Worm (Caenorhabditis elegans) whole organism, L4 larva: ENCODE measurements around the gene emb-27.

Experiments used
- T20F7.1 ChIP-seq: fragments of 200-800 bp; sonication (Bioruptor generic); optimal IDR thresholded peaks from 2 replicates; lab custom pipeline; 2018; ENCODE audit warnings: mild to moderate bottlenecking, missing genetic modification characterization, missing compliant biosample characterization
- Y48G9A.11 ChIP-seq: fragments of 200-800 bp; sonication (Bioruptor generic); IDR thresholded peaks from 2 replicates; pipeline ENCODE4 v1.3.6; 2022; ENCODE audit warnings: missing genetic modification reagents, missing genetic modification characterization, missing compliant biosample characterization
- Y5F2A.4 ChIP-seq: fragments of 200-800 bp; sonication (Bioruptor generic); optimal IDR thresholded peaks from 2 replicates; lab custom pipeline; 2018; ENCODE audit warnings: mild to moderate bottlenecking, missing genetic modification characterization, missing compliant biosample characterization
- ceh-32 ChIP-seq: sonication (generic microtip); optimal IDR thresholded peaks from 2 replicates; lab custom pipeline; 2016; ENCODE audit warnings: mild to moderate bottlenecking, missing genetic modification characterization, missing compliant biosample characterization; ENCODE audit not compliant: poor library complexity
- ceh-62 ChIP-seq: sonication (generic microtip); optimal IDR thresholded peaks from 2 replicates; lab custom pipeline; 2017; ENCODE audit warnings: missing biosample characterization, missing genetic modification characterization
- ceh-82 ChIP-seq: sonication (generic microtip); optimal IDR thresholded peaks from 2 replicates; lab custom pipeline; 2017; ENCODE audit warnings: missing biosample characterization, missing genetic modification characterization
- cey-2 ChIP-seq: sonication (generic microtip); optimal IDR thresholded peaks from 3 replicates; lab custom pipeline; 2017; ENCODE audit warnings: missing genetic modification characterization, mild to moderate bottlenecking, missing compliant biosample characterization, antibody characterized with exemption, borderline replicate concordance; ENCODE audit not compliant: insufficient read depth
- daf-16 ChIP-seq, 3 experiments: sonication (generic microtip); optimal IDR thresholded peaks; 2 replicates each; lab custom pipeline; 2016 to 2017; ENCODE audit warnings: missing genetic modification characterization in 3 of 3, missing genetic modification reagents in 3 of 3, mild to moderate bottlenecking in 2 of 3, missing compliant biosample characterization in 2 of 3, missing biosample characterization in 1 of 3, moderate library complexity in 1 of 3
- daf-8 ChIP-seq: fragments of 200-800 bp; sonication (Bioruptor generic); IDR thresholded peaks from 2 replicates; pipeline ENCODE4 v1.3.6; 2022; ENCODE audit warnings: missing genetic modification characterization, missing compliant biosample characterization
- dmd-6 ChIP-seq: fragments of 200-800 bp; sonication (Bioruptor generic); IDR thresholded peaks from 2 replicates; pipeline ENCODE4 v1.3.6; 2022; ENCODE audit warnings: missing genetic modification reagents, missing genetic modification characterization, missing compliant biosample characterization
- dpl-1 ChIP-seq: fragments of 150-350 bp; optimal IDR thresholded peaks from 2 replicates; lab custom pipeline; 2014; ENCODE audit warnings: missing biosample characterization, missing genetic modification reagents, missing genetic modification characterization
- fkh-10 ChIP-seq: fragments of 150-350 bp; optimal IDR thresholded peaks from 2 replicates; lab custom pipeline; 2014; ENCODE audit warnings: missing biosample characterization, missing genetic modification reagents, missing genetic modification characterization
- hif-1 ChIP-seq, 2 experiments: sonication (generic microtip); optimal IDR thresholded peaks; 2 replicates each; lab custom pipeline; 2016 to 2017; ENCODE audit warnings: missing compliant biosample characterization in 2 of 2, missing genetic modification characterization in 2 of 2, missing genetic modification reagents in 2 of 2, missing genotype in 2 of 2, mild to moderate bottlenecking in 1 of 2
- hlh-11 ChIP-seq: fragments of 200-800 bp; sonication (Bioruptor generic); optimal IDR thresholded peaks from 2 replicates; lab custom pipeline; 2018; ENCODE audit warnings: mild to moderate bottlenecking, missing genetic modification characterization, missing compliant biosample characterization
- hlh-30 ChIP-seq: sonication (generic microtip); optimal IDR thresholded peaks from 2 replicates; lab custom pipeline; 2017; ENCODE audit warnings: antibody characterized with exemption, mild to moderate bottlenecking, missing genetic modification characterization, missing compliant biosample characterization; ENCODE audit not compliant: insufficient read depth
- hmg-1.1 ChIP-seq: fragments of 200-800 bp; sonication (Bioruptor generic); IDR thresholded peaks from 2 replicates; pipeline ENCODE4 v1.3.6; 2022; ENCODE audit warnings: missing genetic modification reagents, missing genetic modification characterization, missing compliant biosample characterization
- lin-1 ChIP-seq: fragments of 200-800 bp; sonication (Bioruptor generic); IDR thresholded peaks from 2 replicates; pipeline ENCODE4 v1.3.6; 2022; ENCODE audit warnings: missing genetic modification reagents, missing genetic modification characterization, missing compliant biosample characterization
- lin-38 ChIP-seq: fragments of 200-800 bp; sonication (Bioruptor generic); IDR thresholded peaks from 2 replicates; pipeline ENCODE4 v1.3.6; 2022; ENCODE audit warnings: missing genetic modification reagents, missing genetic modification characterization, missing compliant biosample characterization
- lin-39 ChIP-seq: fragments of 150-350 bp; optimal IDR thresholded peaks from 2 replicates; lab custom pipeline; 2014; ENCODE audit warnings: missing biosample characterization, missing genetic modification reagents, missing genetic modification characterization
- lir-3 ChIP-seq: sonication (generic microtip); optimal IDR thresholded peaks from 2 replicates; lab custom pipeline; 2016; ENCODE audit warnings: mild to moderate bottlenecking, missing genetic modification characterization, missing compliant biosample characterization
- lsy-2 ChIP-seq, 2 experiments: fragments of 150-350 bp in 1 of 2; sonication (generic microtip) in 1 of 2; optimal IDR thresholded peaks; 2 replicates each; lab custom pipeline; 2014 to 2017; ENCODE audit warnings: missing biosample characterization in 2 of 2, missing genetic modification characterization in 2 of 2
- mes-2 ChIP-seq: sonication (generic microtip); optimal IDR thresholded peaks from 2 replicates; lab custom pipeline; 2016; ENCODE audit warnings: missing genotype, mild to moderate bottlenecking, missing genetic modification characterization, missing compliant biosample characterization; ENCODE audit not compliant: poor library complexity, severe bottlenecking
- mxl-3 ChIP-seq: fragments of 200-800 bp; sonication (Bioruptor generic); optimal IDR thresholded peaks from 2 replicates; lab custom pipeline; 2018; ENCODE audit warnings: mild to moderate bottlenecking, missing genetic modification characterization, missing compliant biosample characterization
- nhr-28 ChIP-seq: fragments of 150-350 bp; optimal IDR thresholded peaks from 2 replicates; lab custom pipeline; 2014; ENCODE audit warnings: missing biosample characterization, missing genetic modification characterization
- nhr-48 ChIP-seq: sonication (generic microtip); optimal IDR thresholded peaks from 2 replicates; lab custom pipeline; 2016; ENCODE audit warnings: mild to moderate bottlenecking, missing genetic modification characterization, missing compliant biosample characterization
- nhr-6 ChIP-seq: fragments of 150-350 bp; optimal IDR thresholded peaks from 2 replicates; lab custom pipeline; 2014; ENCODE audit warnings: missing biosample characterization, missing genetic modification characterization
- nhr-76 ChIP-seq: fragments of 150-350 bp; optimal IDR thresholded peaks from 2 replicates; lab custom pipeline; 2014; ENCODE audit warnings: missing biosample characterization, missing genetic modification characterization
- nhr-77 ChIP-seq: fragments of 150-350 bp; optimal IDR thresholded peaks from 2 replicates; lab custom pipeline; 2014; ENCODE audit warnings: missing biosample characterization, missing genetic modification characterization
- pqm-1 ChIP-seq: sonication (generic microtip); optimal IDR thresholded peaks from 2 replicates; lab custom pipeline; 2017; ENCODE audit warnings: missing biosample characterization, missing genetic modification characterization
- sdz-12 ChIP-seq: fragments of 200-800 bp; sonication (Bioruptor generic); optimal IDR thresholded peaks from 2 replicates; lab custom pipeline; 2018; ENCODE audit warnings: mild to moderate bottlenecking, missing genetic modification characterization, missing compliant biosample characterization
- set-16 ChIP-seq: fragments of 200-800 bp; sonication (Bioruptor generic); IDR thresholded peaks from 2 replicates; pipeline ENCODE4 v1.3.6; 2022; ENCODE audit warnings: missing genetic modification reagents, missing genetic modification characterization, missing compliant biosample characterization
- skn-1 ChIP-seq: fragments of 150-350 bp; optimal IDR thresholded peaks from 2 replicates; lab custom pipeline; 2014; ENCODE audit warnings: missing biosample characterization, missing genetic modification characterization
- spr-1 ChIP-seq: sonication (generic microtip); optimal IDR thresholded peaks from 2 replicates; lab custom pipeline; 2016; ENCODE audit warnings: mild to moderate bottlenecking, missing genetic modification characterization, missing compliant biosample characterization
- tag-97 ChIP-seq: fragments of 200-800 bp; sonication (Bioruptor generic); IDR thresholded peaks from 2 replicates; pipeline ENCODE4 v1.3.6; 2022; ENCODE audit warnings: missing genetic modification characterization, missing compliant biosample characterization
- unc-62 ChIP-seq, 3 experiments: fragments of 150-350 bp in 1 of 3; sonication (generic microtip); optimal IDR thresholded peaks in 2 of 3; peaks in 1 of 3; 1 replicate in 1 of 3; 2 replicates in 2 of 3; lab custom pipeline; 2014 to 2017; ENCODE audit warnings: missing biosample characterization in 3 of 3, missing genetic modification characterization in 3 of 3, missing genetic modification reagents in 3 of 3, missing genotype in 1 of 3
- zip-11 ChIP-seq: fragments of 200-800 bp; sonication (Bioruptor generic); IDR thresholded peaks from 2 replicates; pipeline ENCODE4 v1.3.6; 2022; ENCODE audit warnings: missing genetic modification characterization, missing compliant biosample characterization
- zip-2 ChIP-seq: fragments of 150-350 bp; optimal IDR thresholded peaks from 2 replicates; lab custom pipeline; 2014; ENCODE audit warnings: missing biosample characterization, missing genetic modification characterization

The emb-27 gene

DNA sequence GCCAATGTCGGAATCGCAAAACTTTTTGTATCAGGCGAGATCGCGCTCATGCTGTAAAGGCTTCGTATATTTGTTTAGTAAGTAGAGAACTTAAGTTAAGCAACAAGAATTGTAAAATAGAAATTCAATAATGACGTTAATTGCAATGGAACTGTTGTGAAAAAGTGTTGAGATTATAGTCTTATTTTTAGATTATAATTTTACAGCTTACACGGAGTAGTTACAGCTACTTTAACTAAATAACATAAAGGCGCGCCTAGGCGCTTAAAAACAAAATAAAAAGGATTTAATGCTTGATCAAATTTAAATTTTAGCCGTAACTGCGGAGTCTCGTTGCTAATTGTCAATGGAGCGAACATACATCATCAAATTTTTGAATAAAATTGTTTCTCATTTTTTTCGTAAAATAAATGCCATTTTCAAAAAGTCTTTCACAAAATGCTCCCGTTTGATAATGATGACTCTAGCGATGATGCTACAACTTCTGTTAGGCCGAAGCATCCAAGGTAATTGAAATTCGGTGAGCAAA lies at the start of gene emb-27, which contains the start of gene rrf-3:
Gene emb-27 (minus strand): TSS at position 51 of the 529 bp plus-strand sequence.
Gene rrf-3 (plus strand): TSS at position 346 of the 529 bp plus-strand sequence.
- no peak for TF ChIP-seq spr-1 (tag; lab: Kevin White, UChicago)
- no peak for TF ChIP-seq zip-2
- TF ChIP-seq ceh-32: no peak
- TF ChIP-seq daf-8 (GFP tag; lab: Robert Waterston, UW): no peak
- TF ChIP-seq hmg-1.1 (GFP tag; lab: Robert Waterston, UW): no peak
- no peak for TF ChIP-seq nhr-48
- TF ChIP-seq nhr-76: no peak
- TF ChIP-seq lir-3: no peak
- no peak for TF ChIP-seq ceh-62
- peak; percentile 73 for TF ChIP-seq dpl-1 (GFP tag; lab: Kevin White, UChicago)
- no peak for TF ChIP-seq skn-1 (tag; lab: Kevin White, UChicago)
- TF ChIP-seq nhr-77 (tag; lab: Kevin White, UChicago): no peak
- TF ChIP-seq nhr-6 (tag; lab: Kevin White, UChicago): peak; percentile 0
- peak; percentile 59 for TF ChIP-seq mes-2 (tag; lab: Kevin White, UChicago)
- no peak for TF ChIP-seq lin-1
- no peak for TF ChIP-seq cey-2 (tag; lab: Kevin White, UChicago)
- TF ChIP-seq zip-11: no peak
- no peak for TF ChIP-seq unc-62 (GFP tag; optimal IDR thresholded peaks at IDR 0.05 in 1 of 2; lab: Kevin White, UChicago)
- TF ChIP-seq unc-62 (tag; optimal IDR thresholded peaks at IDR 0.05; lab: Kevin White, UChicago): no peak
- TF ChIP-seq lsy-2 (tag; optimal IDR thresholded peaks at IDR 0.05; lab: Kevin White, UChicago): peak in 1 of 2 experiments; percentile 84
- TF ChIP-seq hlh-11 (tag; lab: Kevin White, UChicago): no peak
- TF ChIP-seq T20F7.1 (GFP tag; lab: Kevin White, UChicago): peak; percentile 92
- TF ChIP-seq hif-1 (tag; optimal IDR thresholded peaks at IDR 0.05; lab: Kevin White, UChicago): no peak
- TF ChIP-seq lin-38 (GFP tag; lab: Robert Waterston, UW): peak; percentile 88
- no peak for TF ChIP-seq mxl-3 (GFP tag; lab: Kevin White, UChicago)
- TF ChIP-seq Y48G9A.11 (GFP tag; lab: Robert Waterston, UW): peak; percentile 84
- no peak for TF ChIP-seq ceh-82 (tag; lab: Kevin White, UChicago)
- TF ChIP-seq, all 104 proteins: peak for 7

DNA sequence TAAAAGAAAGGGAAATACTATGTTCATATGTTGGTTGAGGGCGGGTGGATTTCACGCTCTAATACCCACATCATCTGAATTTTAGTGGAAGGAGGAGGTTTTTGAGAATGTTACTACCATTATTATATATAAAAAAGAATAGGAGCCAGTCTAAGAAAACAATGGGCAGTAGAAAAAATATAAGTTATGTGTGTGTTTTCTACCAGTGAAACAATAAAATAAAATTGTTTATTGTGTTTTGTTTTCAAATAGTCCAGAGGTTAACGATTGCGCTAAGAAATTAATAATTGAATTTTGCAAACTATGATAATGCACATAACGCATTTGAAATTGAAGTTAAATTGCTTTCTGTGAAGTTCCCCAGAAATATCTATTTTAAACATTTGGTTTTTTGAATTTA lies 47.5 kb upstream of the emb-27 start, which contains the start of gene M110.8:
Gene M110.8 (minus strand): TSS at position 101 of the 400 bp plus-strand sequence.
- TF ChIP-seq Y5F2A.4 (no peak), set-16 (GFP tag; lab: Robert Waterston, UW) (no peak), tag-97 (GFP tag; lab: Robert Waterston, UW) (no peak), lin-39 (tag; lab: Kevin White, UChicago) (no peak), sdz-12 (no peak), hlh-30 (no peak), dmd-6 (GFP tag; lab: Robert Waterston, UW) (no peak)
- TF ChIP-seq, all 104 proteins: peak for 0

DNA sequence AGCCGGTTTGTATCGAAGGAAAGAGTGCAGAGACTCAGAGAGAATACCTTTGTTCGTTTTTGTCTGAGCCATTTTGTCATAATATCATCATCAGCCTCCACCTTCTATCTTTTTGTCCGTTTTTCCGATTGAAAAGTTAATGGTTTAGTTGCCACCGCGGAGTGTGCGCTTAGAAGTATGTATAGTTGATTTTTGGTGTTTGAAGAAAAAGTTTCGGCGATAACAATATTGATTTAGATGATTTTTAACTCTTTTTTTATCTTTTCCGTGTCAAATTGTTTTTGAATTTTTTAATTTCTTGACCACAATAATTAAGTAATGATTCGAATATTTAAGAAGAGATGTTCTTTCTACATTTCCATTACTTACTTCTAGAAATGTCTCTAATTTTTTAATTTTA lies 43.6 kb upstream of the emb-27 start:
- no peak for TF ChIP-seq fkh-10 (GFP tag; lab: Kevin White, UChicago)
- no peak for TF ChIP-seq daf-16 (GFP tag; optimal IDR thresholded peaks at IDR 0.05; lab: Kevin White, UChicago)
- TF ChIP-seq daf-16 (tag; optimal IDR thresholded peaks at IDR 0.05; lab: Kevin White, UChicago): peak; percentile 2
- no peak for TF ChIP-seq Y48G9A.11 (GFP tag; lab: Robert Waterston, UW)
- TF ChIP-seq lin-38 (GFP tag; lab: Robert Waterston, UW): no peak
- TF ChIP-seq lin-39 (tag; lab: Kevin White, UChicago): no peak
- peak; percentile 40 for TF ChIP-seq pqm-1 (tag; lab: Kevin White, UChicago)
- TF ChIP-seq nhr-28 (tag; lab: Kevin White, UChicago): peak; percentile 59
